Fruit fly (Drosophila melanogaster) whole organism, embryonic: ENCODE measurements around the gene MED27.
A peak's percentile ranks its signal among the peaks of the same experiment; 100 is the strongest.

Experiments used
- ATbp ChIP-seq: fragments of 200-800 bp; sonication (Bioruptor generic); optimal IDR thresholded peaks from 2 replicates; lab custom pipeline; 2017; ENCODE audit warnings: missing biosample characterization, mild to moderate bottlenecking, missing genetic modification characterization, missing genetic modification reagents
- CG10274 ChIP-seq: fragments of 200-800 bp; sonication (Bioruptor generic); optimal IDR thresholded peaks from 3 replicates; lab custom pipeline; 2017; ENCODE audit warnings: missing biosample characterization, mild to moderate bottlenecking, missing genetic modification characterization
- CG11085 ChIP-seq: fragments of 200-800 bp; sonication (Bioruptor generic); IDR thresholded peaks from 2 replicates; pipeline ENCODE4 v1.3.6; 2022; ENCODE audit warnings: missing biosample characterization, missing genetic modification characterization
- CG11247 ChIP-seq: fragments of 200-800 bp; sonication (Bioruptor generic); IDR thresholded peaks from 2 replicates; pipeline ENCODE4 v1.3.6; 2022; ENCODE audit warnings: missing biosample characterization, missing genetic modification characterization
- CG12219 ChIP-seq: fragments of 200-800 bp; sonication (Bioruptor generic); optimal IDR thresholded peaks from 3 replicates; lab custom pipeline; 2018; ENCODE audit warnings: missing biosample characterization, mild to moderate bottlenecking, missing genetic modification characterization
- CG12391 ChIP-seq: fragments of 200-800 bp; sonication (Bioruptor generic); optimal IDR thresholded peaks from 3 replicates; lab custom pipeline; 2018; ENCODE audit warnings: missing biosample characterization, mild to moderate bottlenecking, missing genetic modification characterization, moderate library complexity
- CG12659 ChIP-seq: fragments of 200-800 bp; sonication (Bioruptor generic); optimal IDR thresholded peaks from 3 replicates; lab custom pipeline; 2017; ENCODE audit warnings: mild to moderate bottlenecking, missing biosample characterization, missing genetic modification reagents, missing genetic modification characterization
- CG14860 ChIP-seq: fragments of 200-800 bp; sonication (Bioruptor generic); IDR thresholded peaks from 3 replicates; pipeline ENCODE4 v1.3.6; 2022; ENCODE audit warnings: missing biosample characterization, missing genetic modification characterization; ENCODE audit not compliant: partially characterized antibody
- CG18619 ChIP-seq: fragments of 200-800 bp; sonication (Bioruptor generic); optimal IDR thresholded peaks from 3 replicates; lab custom pipeline; 2017; ENCODE audit warnings: missing biosample characterization, mild to moderate bottlenecking, missing genetic modification characterization
- CG2120 ChIP-seq: fragments of 200-800 bp; sonication (Bioruptor generic); optimal IDR thresholded peaks from 3 replicates; lab custom pipeline; 2016; ENCODE audit warnings: missing biosample characterization, missing genetic modification characterization
- CG31365 ChIP-seq: fragments of 200-800 bp; sonication (Bioruptor generic); optimal IDR thresholded peaks from 2 replicates; lab custom pipeline; 2018; ENCODE audit warnings: missing biosample characterization, mild to moderate bottlenecking, missing genetic modification characterization
- CG3281 ChIP-seq: fragments of 200-800 bp; sonication (Bioruptor generic); optimal IDR thresholded peaks from 3 replicates; lab custom pipeline; 2017; ENCODE audit warnings: missing biosample characterization, mild to moderate bottlenecking, missing genetic modification characterization
- CG3726 ChIP-seq: fragments of 200-800 bp; sonication (Bioruptor generic); IDR thresholded peaks from 3 replicates; pipeline ENCODE4, ENCODE4 v1.3.6; 2022; ENCODE audit warnings: missing biosample characterization, missing genetic modification characterization
- CG42726 ChIP-seq: fragments of 200-800 bp; sonication (Bioruptor generic); IDR thresholded peaks from 2 replicates; pipeline ENCODE4 v1.3.6; 2022; ENCODE audit warnings: missing biosample characterization, missing genetic modification characterization; ENCODE audit not compliant: partially characterized antibody
- CG7271 ChIP-seq: fragments of 200-800 bp; sonication (Bioruptor generic); optimal IDR thresholded peaks from 2 replicates; lab custom pipeline; 2018; ENCODE audit warnings: missing biosample characterization, mild to moderate bottlenecking, missing genetic modification characterization, moderate library complexity
- CG7372 ChIP-seq: fragments of 200-800 bp; sonication (Bioruptor generic); IDR thresholded peaks from 2 replicates; pipeline ENCODE4 v1.3.6; 2022; ENCODE audit warnings: missing biosample characterization, missing genetic modification characterization
- CG8765 ChIP-seq: fragments of 200-800 bp; sonication (Bioruptor generic); IDR thresholded peaks from 2 replicates; pipeline ENCODE4 v1.3.6; 2022; ENCODE audit warnings: missing biosample characterization, missing genetic modification characterization
- CG9727 ChIP-seq: fragments of 200-800 bp; sonication (Bioruptor generic); optimal IDR thresholded peaks from 3 replicates; lab custom pipeline; 2017; ENCODE audit warnings: missing biosample characterization, mild to moderate bottlenecking, missing genetic modification characterization
- Camta ChIP-seq: fragments of 200-800 bp; sonication (Bioruptor generic); optimal IDR thresholded peaks from 2 replicates; lab custom pipeline; 2016; ENCODE audit warnings: missing biosample characterization, missing genetic modification characterization
- D19A ChIP-seq: fragments of 200-800 bp; optimal IDR thresholded peaks from 3 replicates; lab custom pipeline; 2019; ENCODE audit warnings: missing biosample characterization, mild to moderate bottlenecking, missing genetic modification characterization, moderate library complexity
- Dll ChIP-seq: fragments of 200-800 bp; sonication (Bioruptor generic); IDR thresholded peaks from 4 replicates; pipeline ENCODE4 v1.3.6; 2022; ENCODE audit warnings: missing biosample characterization, missing genetic modification characterization; ENCODE audit not compliant: partially characterized antibody
- Eip74EF ChIP-seq, 2 experiments: fragments of 200-800 bp in 1 of 2; fragments of >200 bp in 1 of 2; sonication (Bioruptor generic) in 1 of 2; optimal IDR thresholded peaks; 2 replicates each; lab custom pipeline; 2017 to 2019; ENCODE audit warnings: missing biosample characterization in 2 of 2, missing genetic modification characterization in 2 of 2, mild to moderate bottlenecking in 1 of 2, moderate library complexity in 1 of 2
- Lpt ChIP-seq: fragments of >200 bp; optimal IDR thresholded peaks from 2 replicates; lab custom pipeline; 2018; ENCODE audit warnings: missing biosample characterization, missing genetic modification characterization
- Mrtf ChIP-seq: fragments of 200-800 bp; sonication (Bioruptor generic); IDR thresholded peaks from 3 replicates; pipeline ENCODE4 v1.3.6; 2022; ENCODE audit warnings: missing biosample characterization, missing genetic modification characterization
- Opbp ChIP-seq: fragments of 200-800 bp; sonication (Bioruptor generic); IDR thresholded peaks from 3 replicates; pipeline ENCODE4 v1.3.6; 2022; ENCODE audit warnings: missing biosample characterization, missing genetic modification characterization; ENCODE audit not compliant: partially characterized antibody
- Ravus ChIP-seq: fragments of 200-800 bp; sonication (Bioruptor generic); IDR thresholded peaks from 2 replicates; pipeline ENCODE4 v1.3.6; 2022; ENCODE audit warnings: missing biosample characterization, missing genetic modification characterization
- Spps ChIP-seq: fragments of 200-800 bp; sonication (Bioruptor generic); optimal IDR thresholded peaks from 2 replicates; lab custom pipeline; 2018; ENCODE audit warnings: missing biosample characterization, mild to moderate bottlenecking, missing genetic modification characterization
- Sry-δ ChIP-seq: fragments of 200-800 bp; sonication (Bioruptor generic); optimal IDR thresholded peaks from 2 replicates; lab custom pipeline; 2016; ENCODE audit warnings: missing biosample characterization, missing genetic modification characterization
- Ssrp ChIP-seq: fragments of 200-800 bp; sonication (Bioruptor generic); optimal IDR thresholded peaks from 2 replicates; lab custom pipeline; 2018; ENCODE audit warnings: missing biosample characterization, mild to moderate bottlenecking, missing genetic modification characterization, moderate library complexity
- Stat92E ChIP-seq, 3 experiments: fragments of >200 bp in 2 of 3; fragments of 200-800 bp in 1 of 3; sonication (Bioruptor generic) in 1 of 3; optimal IDR thresholded peaks; 2 replicates each; lab custom pipeline; 2017 to 2019; ENCODE audit warnings: missing biosample characterization in 3 of 3, missing genetic modification characterization in 3 of 3, mild to moderate bottlenecking in 1 of 3, moderate library complexity in 1 of 3
- al ChIP-seq: fragments of 200-800 bp; sonication (Bioruptor generic); IDR thresholded peaks from 2 replicates; pipeline ENCODE4 v1.3.6; 2022; ENCODE audit warnings: missing biosample characterization, missing genetic modification characterization
- az2 ChIP-seq: fragments of 200-800 bp; sonication (Bioruptor generic); optimal IDR thresholded peaks from 3 replicates; lab custom pipeline; 2016; ENCODE audit warnings: missing biosample characterization, missing genetic modification characterization
- bowl ChIP-seq: fragments of 200-800 bp; sonication (Bioruptor generic); IDR thresholded peaks from 2 replicates; pipeline ENCODE4 v1.3.6; 2022; ENCODE audit warnings: missing biosample characterization, missing genetic modification characterization
- br ChIP-seq: fragments of >200 bp; optimal IDR thresholded peaks from 2 replicates; lab custom pipeline; 2017
- bsh ChIP-seq, 2 experiments: fragments of 200-800 bp; sonication (Bioruptor generic); optimal IDR thresholded peaks; 2 replicates each; lab custom pipeline; 2017 to 2018; ENCODE audit warnings: mild to moderate bottlenecking in 2 of 2, missing biosample characterization in 2 of 2, missing genetic modification characterization in 2 of 2, moderate library complexity in 1 of 2
- corto ChIP-seq: fragments of 200-800 bp; sonication (Bioruptor generic); optimal IDR thresholded peaks from 2 replicates; lab custom pipeline; 2016; ENCODE audit warnings: missing biosample characterization, mild to moderate bottlenecking, missing genetic modification characterization, moderate library complexity
- croc ChIP-seq: fragments of 200-800 bp; sonication (Bioruptor generic); conservative IDR thresholded peaks from 3 replicates; pipeline ENCODE4 v1.3.6; 2022; ENCODE audit warnings: missing biosample characterization, missing genetic modification characterization
- disco-r ChIP-seq: fragments of 200-800 bp; sonication (Bioruptor generic); optimal IDR thresholded peaks from 2 replicates; lab custom pipeline; 2016; ENCODE audit warnings: missing biosample characterization, missing genetic modification characterization
- esg ChIP-seq: fragments of 200-800 bp; sonication (Bioruptor generic); conservative IDR thresholded peaks from 2 replicates; pipeline ENCODE4 v1.3.6; 2022; ENCODE audit warnings: missing biosample characterization, missing genetic modification characterization
- ewg ChIP-seq: fragments of 200-800 bp; sonication (Bioruptor generic); optimal IDR thresholded peaks from 3 replicates; lab custom pipeline; 2017; ENCODE audit warnings: mild to moderate bottlenecking, missing biosample characterization, missing genetic modification reagents, missing genetic modification characterization
- fd102C ChIP-seq: fragments of 200-800 bp; sonication (Bioruptor generic); optimal IDR thresholded peaks from 2 replicates; lab custom pipeline; 2018; ENCODE audit warnings: missing biosample characterization, mild to moderate bottlenecking, missing genetic modification characterization, moderate library complexity
- fru ChIP-seq: fragments of >200 bp; optimal IDR thresholded peaks from 2 replicates; lab custom pipeline; 2017
- hbn ChIP-seq: fragments of 200-800 bp; sonication (Bioruptor generic); IDR thresholded peaks from 2 replicates; pipeline ENCODE4 v1.3.6; 2022; ENCODE audit warnings: missing biosample characterization, missing genetic modification characterization; ENCODE audit not compliant: partially characterized antibody
- odd ChIP-seq: fragments of 200-800 bp; sonication (Bioruptor generic); optimal IDR thresholded peaks from 2 replicates; lab custom pipeline; 2017; ENCODE audit warnings: missing biosample characterization, mild to moderate bottlenecking, missing genetic modification characterization
- phol ChIP-seq: fragments of 200-800 bp; sonication (Bioruptor generic); optimal IDR thresholded peaks from 3 replicates; lab custom pipeline; 2018; ENCODE audit warnings: missing biosample characterization, mild to moderate bottlenecking, missing genetic modification characterization, moderate library complexity
- run ChIP-seq: fragments of 200-800 bp; sonication (Bioruptor generic); optimal IDR thresholded peaks from 3 replicates; lab custom pipeline; 2018; ENCODE audit warnings: missing biosample characterization, mild to moderate bottlenecking, missing genetic modification characterization
- shn ChIP-seq: fragments of 200-800 bp; sonication (Bioruptor generic); optimal IDR thresholded peaks from 3 replicates; lab custom pipeline; 2016; ENCODE audit warnings: missing biosample characterization, missing genetic modification characterization
- tap ChIP-seq: fragments of 200-800 bp; optimal IDR thresholded peaks from 3 replicates; lab custom pipeline; 2019; ENCODE audit warnings: missing biosample characterization, mild to moderate bottlenecking, missing genetic modification characterization, moderate library complexity
- unc-4 ChIP-seq: fragments of 200-800 bp; sonication (Bioruptor generic); IDR thresholded peaks from 2 replicates; pipeline ENCODE4 v1.3.6; 2022; ENCODE audit warnings: missing biosample characterization, missing genetic modification characterization; ENCODE audit not compliant: partially characterized antibody

Gene MED27

DNA sequence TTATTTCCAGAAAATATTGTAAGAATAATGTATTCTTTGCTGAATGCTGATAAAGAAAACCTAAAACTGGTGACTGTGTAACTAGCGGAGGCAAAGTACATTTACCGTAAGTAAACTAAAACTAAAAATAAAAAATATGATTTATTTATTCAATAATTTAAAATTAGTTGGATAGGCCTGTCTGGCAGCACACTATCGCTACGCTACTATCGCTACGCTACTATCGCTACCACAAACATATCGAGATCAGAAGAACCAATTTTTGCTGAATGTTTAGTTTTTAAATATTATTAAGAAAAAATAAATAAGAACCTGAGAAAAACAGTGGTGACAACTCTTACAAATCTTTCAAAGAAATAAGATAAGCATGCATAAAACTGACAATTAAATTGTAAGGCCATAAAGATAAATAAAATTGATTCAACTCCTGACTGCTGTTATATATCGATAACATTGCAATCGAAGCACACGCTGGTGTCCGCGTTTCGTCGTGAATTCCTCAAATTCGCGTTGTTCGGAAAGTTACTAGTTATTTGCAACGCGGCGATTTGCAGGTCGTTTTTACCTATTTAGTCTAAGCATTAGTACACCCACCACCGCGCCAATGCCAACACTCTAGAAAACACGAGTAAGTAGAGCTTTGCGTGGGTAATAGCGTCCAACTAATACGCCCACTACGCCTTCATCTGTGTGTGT lies 5.4 kb downstream of the MED27 start, which contains the start of gene Wdr33 (continued):
- no peak for TF ChIP-seq D19A (tag; lab: Kevin White, UChicago)
- TF ChIP-seq hbn (GFP tag; lab: Robert Waterston, UW): peak; percentile 90
- TF ChIP-seq al (GFP tag; lab: Robert Waterston, UW): peak; percentile 28; the same call in 1 of the 2 replicates
- no peak for TF ChIP-seq CG7271
- TF ChIP-seq unc-4 (GFP tag; lab: Robert Waterston, UW): peak; percentile 84
- peak; percentile 60 for TF ChIP-seq CG12391 (tag; lab: Kevin White, UChicago)
- TF ChIP-seq run: no peak
- no peak for TF ChIP-seq ewg (GFP tag; lab: Kevin White, UChicago)
- TF ChIP-seq CG12659 (GFP tag; lab: Kevin White, UChicago): peak; percentile 43
- TF ChIP-seq az2 (GFP tag; lab: Kevin White, UChicago): peak; percentile 46
- no peak for TF ChIP-seq CG10274
- no peak for TF ChIP-seq shn (GFP tag; lab: Kevin White, UChicago)
- TF ChIP-seq CG31365 (tag; lab: Kevin White, UChicago): no peak
- TF ChIP-seq fru (lab: Kevin White, UChicago): no peak
- TF ChIP-seq Stat92E (GFP tag; optimal IDR thresholded peaks at IDR 0.05; lab: Kevin White, UChicago): no peak
- TF ChIP-seq CG3281 (GFP tag; lab: Kevin White, UChicago): no peak
- TF ChIP-seq CG2120 (GFP tag; lab: Kevin White, UChicago): no peak
- peak; percentile 16 for TF ChIP-seq Sry-δ (GFP tag; lab: Kevin White, UChicago)
- TF ChIP-seq disco-r (GFP tag; lab: Kevin White, UChicago): no peak
- no peak for TF ChIP-seq CG3726 (GFP tag; lab: Robert Waterston, UW)
- no peak for TF ChIP-seq phol (tag; lab: Kevin White, UChicago)
- no peak for TF ChIP-seq Eip74EF (GFP tag; optimal IDR thresholded peaks at IDR 0.05; lab: Kevin White, UChicago)
- TF ChIP-seq Lpt (GFP tag; lab: Kevin White, UChicago): no peak
- TF ChIP-seq Dll (GFP tag; lab: Robert Waterston, UW): peak; percentile 96
- peak; percentile 83 for TF ChIP-seq CG14860 (GFP tag; lab: Robert Waterston, UW)
- no peak for TF ChIP-seq CG11085
- no peak for TF ChIP-seq Camta
- peak; percentile 68; the same call in 1 of the 2 replicates for TF ChIP-seq CG42726 (GFP tag; lab: Robert Waterston, UW)
- TF ChIP-seq CG8765 (GFP tag; lab: Robert Waterston, UW): no peak
- TF ChIP-seq CG9727: peak; percentile 61
- no peak for TF ChIP-seq bsh (GFP tag; optimal IDR thresholded peaks at IDR 0.05; lab: Kevin White, UChicago)
- no peak for TF ChIP-seq CG11247
- peak; percentile 1 for TF ChIP-seq CG18619 (GFP tag; lab: Kevin White, UChicago)
- TF ChIP-seq Ssrp (tag; lab: Kevin White, UChicago): peak; percentile 54
- peak; percentile 87 for TF ChIP-seq Opbp
- TF ChIP-seq odd (GFP tag; lab: Kevin White, UChicago): no peak
- peak; percentile 29 for TF ChIP-seq tap (tag; lab: Kevin White, UChicago)
- TF ChIP-seq croc (GFP tag; lab: Robert Waterston, UW): no peak
- no peak for TF ChIP-seq Spps
- no peak for TF ChIP-seq ATbp (GFP tag; lab: Kevin White, UChicago)
- TF ChIP-seq br (lab: Kevin White, UChicago): no peak
- TF ChIP-seq Ravus: no peak
- TF ChIP-seq CG7372 (GFP tag; lab: Robert Waterston, UW): no peak
- TF ChIP-seq corto: peak; percentile 45
- TF ChIP-seq fd102C (GFP tag; lab: Kevin White, UChicago): no peak
- TF ChIP-seq CG12219 (GFP tag; lab: Kevin White, UChicago): no peak
- TF ChIP-seq bowl (GFP tag; lab: Robert Waterston, UW): no peak
- TF ChIP-seq Mrtf: no peak
- 0 out of 2 replicates have a peak, but pooled peaks have one; percentile 44 for TF ChIP-seq esg (GFP tag; lab: Robert Waterston, UW)
